Fruit fly (Drosophila melanogaster) whole organism, adult: Measurements from ENCODE around the gene gdl-ORF39.

ENCODE experiments used
- CG11617 ChIP-seq: fragments of 200-800 bp; sonication (Bioruptor generic); optimal IDR thresholded peaks from 2 replicates; lab custom pipeline; 2017; ENCODE audit warnings: mild to moderate bottlenecking, missing biosample characterization, missing genetic modification reagents, missing genetic modification characterization
- CG12768 ChIP-seq: fragments of 200-800 bp; sonication (Bioruptor generic); optimal IDR thresholded peaks from 2 replicates; lab custom pipeline; 2017; ENCODE audit warnings: missing biosample characterization, missing genetic modification characterization, mild to moderate bottlenecking, moderate library complexity, missing genetic modification reagents
- CG14711 ChIP-seq: fragments of 200-800 bp; sonication (Bioruptor generic); optimal IDR thresholded peaks from 2 replicates; lab custom pipeline; 2018; ENCODE audit warnings: missing biosample characterization, mild to moderate bottlenecking, missing genetic modification characterization, moderate library complexity
- CG1620 ChIP-seq: fragments of 200-800 bp; sonication (Bioruptor generic); optimal IDR thresholded peaks from 2 replicates; lab custom pipeline; 2016; ENCODE audit warnings: missing biosample characterization, missing genetic modification characterization
- CG33017 ChIP-seq: fragments of 200-800 bp; sonication (Bioruptor generic); optimal IDR thresholded peaks from 2 replicates; lab custom pipeline; 2018; ENCODE audit warnings: missing biosample characterization, mild to moderate bottlenecking, missing genetic modification characterization, moderate library complexity
- CG5204 ChIP-seq: fragments of 200-800 bp; sonication (Bioruptor generic); optimal IDR thresholded peaks from 2 replicates; lab custom pipeline; 2016; ENCODE audit warnings: missing biosample characterization, missing genetic modification characterization
- CG7045 ChIP-seq: fragments of 200-800 bp; sonication (Bioruptor generic); optimal IDR thresholded peaks from 2 replicates; lab custom pipeline; 2017; ENCODE audit warnings: missing biosample characterization, mild to moderate bottlenecking, missing genetic modification characterization
- CG7101 ChIP-seq: fragments of 200-800 bp; sonication (Bioruptor generic); optimal IDR thresholded peaks from 2 replicates; lab custom pipeline; 2018; ENCODE audit warnings: missing biosample characterization, mild to moderate bottlenecking, missing genetic modification characterization, moderate library complexity
- Clk ChIP-seq: fragments of 200-800 bp; sonication (Bioruptor generic); optimal IDR thresholded peaks from 2 replicates; lab custom pipeline; 2017; ENCODE audit warnings: missing biosample characterization, missing genetic modification characterization
- Crg-1 ChIP-seq: fragments of 200-800 bp; sonication (Bioruptor generic); optimal IDR thresholded peaks from 2 replicates; lab custom pipeline; 2016; ENCODE audit warnings: missing biosample characterization, missing genetic modification characterization
- Hr96 ChIP-seq: fragments of 200-800 bp; sonication (Bioruptor generic); optimal IDR thresholded peaks from 2 replicates; lab custom pipeline; 2016; ENCODE audit warnings: missing biosample characterization, missing genetic modification characterization
- Mnt ChIP-seq: fragments of 200-800 bp; sonication (Bioruptor generic); optimal IDR thresholded peaks from 2 replicates; lab custom pipeline; 2016; ENCODE audit warnings: missing biosample characterization, mild to moderate bottlenecking, missing genetic modification characterization
- bab1 ChIP-seq: fragments of 200-800 bp; sonication (Bioruptor generic); optimal IDR thresholded peaks from 3 replicates; lab custom pipeline; 2019; ENCODE audit warnings: missing biosample characterization, mild to moderate bottlenecking, missing genetic modification characterization, moderate library complexity
- cic ChIP-seq: fragments of 200-800 bp; sonication (Bioruptor generic); optimal IDR thresholded peaks from 2 replicates; lab custom pipeline; 2017; ENCODE audit warnings: missing biosample characterization, mild to moderate bottlenecking, missing genetic modification characterization, moderate library complexity
- cnc ChIP-seq, 2 experiments: fragments of >200 bp; optimal IDR thresholded peaks; 2 replicates each; lab custom pipeline; 2017
- kay ChIP-seq: fragments of 200-800 bp; sonication (Bioruptor generic); peaks from one replicate; lab custom pipeline; 2016; ENCODE audit warnings: missing biosample characterization, missing genetic modification characterization, borderline replicate concordance
- ovo ChIP-seq: fragments of 200-800 bp; sonication (Bioruptor generic); optimal IDR thresholded peaks from 2 replicates; lab custom pipeline; 2016; ENCODE audit warnings: missing biosample characterization, missing genetic modification characterization
- pad ChIP-seq: fragments of 200-800 bp; sonication (Bioruptor generic); optimal IDR thresholded peaks from 3 replicates; lab custom pipeline; 2017; ENCODE audit warnings: missing biosample characterization, missing genetic modification characterization, mild to moderate bottlenecking, moderate library complexity, missing genetic modification reagents
- tj ChIP-seq: fragments of 200-800 bp; sonication (Bioruptor generic); optimal IDR thresholded peaks from 3 replicates; lab custom pipeline; 2017; ENCODE audit warnings: missing biosample characterization, mild to moderate bottlenecking, missing genetic modification characterization, moderate library complexity
- toe ChIP-seq: fragments of 200-800 bp; sonication (Bioruptor generic); optimal IDR thresholded peaks from 2 replicates; lab custom pipeline; 2016; ENCODE audit warnings: missing biosample characterization, missing genetic modification characterization

Gene gdl-ORF39

dm6 chr3L:15496274-15496673 is 13.0 kb upstream of the gdl-ORF39 start, which contains the start of gene CG13455:
Gene CG13455 (plus strand): TSS chr3L:15496574.
- TF ChIP-seq CG5204 (GFP tag; lab: Kevin White, UChicago) = no peak
- no peak for TF ChIP-seq bab1 (GFP tag; lab: Kevin White, UChicago)

- TF ChIP-seq toe (GFP tag; lab: Kevin White, UChicago) (no peak), ovo (GFP tag; lab: Kevin White, UChicago) (no peak), CG7045 (GFP tag; lab: Kevin White, UChicago) (no peak), CG11617 (GFP tag; lab: Kevin White, UChicago) (no peak), pad (GFP tag; lab: Kevin White, UChicago) (no peak), Hr96 (GFP tag; lab: Kevin White, UChicago) (no peak), CG12768 (GFP tag; lab: Kevin White, UChicago) (no peak), Mnt (GFP tag; lab: Kevin White, UChicago) (no peak), bab1 (GFP tag; lab: Kevin White, UChicago) (no peak), tj (no peak), cic (no peak)
Observed at dm6 chr3L:15497902-15498301, 11.3 kb upstream of the gdl-ORF39 start, which contains the start of gene CG7276. Gene CG7276 (plus strand): TSS chr3L:15498202.

dm6 chr3L:15498745-15499144 is 10.5 kb upstream of the gdl-ORF39 start, which contains the start of gene CG7275:
Gene CG7275 (plus strand): TSS chr3L:15498959.
- TF ChIP-seq bab1 (GFP tag; lab: Kevin White, UChicago) = peak; percentile 88
- no peak for TF ChIP-seq CG7045 (GFP tag; lab: Kevin White, UChicago)
- no peak for TF ChIP-seq CG12768 (GFP tag; lab: Kevin White, UChicago)
- peak; percentile 97 for TF ChIP-seq Mnt (GFP tag; lab: Kevin White, UChicago)
- no peak for TF ChIP-seq ovo (GFP tag; lab: Kevin White, UChicago)
- peak; percentile 50 for TF ChIP-seq cic
- no peak for TF ChIP-seq CG14711
- TF ChIP-seq CG5204 (GFP tag; lab: Kevin White, UChicago) = no peak

- TF ChIP-seq Mnt (GFP tag; lab: Kevin White, UChicago) (peak; percentile 74), CG7045 (GFP tag; lab: Kevin White, UChicago) (no peak), ovo (GFP tag; lab: Kevin White, UChicago) (no peak), CG14711 (no peak), CG5204 (GFP tag; lab: Kevin White, UChicago) (no peak), CG12768 (GFP tag; lab: Kevin White, UChicago) (peak; percentile 43), Clk (GFP tag; lab: Kevin White, UChicago) (no peak), CG7101 (peak; percentile 22), CG1620 (GFP tag; lab: Kevin White, UChicago) (no peak), cnc (optimal IDR thresholded peaks at IDR 0.05; lab: Kevin White, UChicago) (peak in 1 of 2 experiments; percentile 63), Hr96 (GFP tag; lab: Kevin White, UChicago) (no peak), bab1 (GFP tag; lab: Kevin White, UChicago) (no peak), toe (GFP tag; lab: Kevin White, UChicago) (no peak), CG11617 (GFP tag; lab: Kevin White, UChicago) (peak; percentile 16), tj (no peak), cic (peak; percentile 82), kay (GFP tag; lab: Kevin White, UChicago) (no peak), CG33017 (tag; lab: Kevin White, UChicago) (peak; percentile 21), Crg-1 (GFP tag; lab: Kevin White, UChicago) (peak; percentile 0), pad (GFP tag; lab: Kevin White, UChicago) (no peak)
Observed at dm6 chr3L:15500813-15501645, 8.2 kb upstream of the gdl-ORF39 start, which contains the start of gene CG7272. Gene CG7272 (plus strand): TSS chr3L:15500938.

- TF ChIP-seq CG33017 (tag; lab: Kevin White, UChicago) = no peak
- peak; percentile 27 for TF ChIP-seq CG12768 (GFP tag; lab: Kevin White, UChicago)
- TF ChIP-seq CG7101 = no peak
- TF ChIP-seq ovo (GFP tag; lab: Kevin White, UChicago) = no peak
- no peak for TF ChIP-seq bab1 (GFP tag; lab: Kevin White, UChicago)
- peak; percentile 9 for TF ChIP-seq cic
- TF ChIP-seq Mnt (GFP tag; lab: Kevin White, UChicago) = peak; percentile 60
- no peak for TF ChIP-seq toe (GFP tag; lab: Kevin White, UChicago)
- no peak for TF ChIP-seq pad (GFP tag; lab: Kevin White, UChicago)
- no peak for TF ChIP-seq Clk (GFP tag; lab: Kevin White, UChicago)
Observed at dm6 chr3L:15501646-15501972, 7.6 kb upstream of the gdl-ORF39 start.

dm6 chr3L:15502256-15502655 is 7.0 kb upstream of the gdl-ORF39 start:
- TF ChIP-seq CG11617 (GFP tag; lab: Kevin White, UChicago) = no peak
- peak; percentile 8 for TF ChIP-seq cic

dm6 chr3L:15504687-15505086 is 4.6 kb upstream of the gdl-ORF39 start, which contains the start of gene CG7857:
Gene CG7857 (minus strand): TSS chr3L:15504894.
- no peak for TF ChIP-seq ovo (GFP tag; lab: Kevin White, UChicago)
- no peak for TF ChIP-seq bab1 (GFP tag; lab: Kevin White, UChicago)
- TF ChIP-seq CG33017 (tag; lab: Kevin White, UChicago) = no peak
- TF ChIP-seq tj = no peak
- no peak for TF ChIP-seq Crg-1 (GFP tag; lab: Kevin White, UChicago)
- TF ChIP-seq CG7101 = no peak
- no peak for TF ChIP-seq CG5204 (GFP tag; lab: Kevin White, UChicago)
- TF ChIP-seq Clk (GFP tag; lab: Kevin White, UChicago) = no peak
- no peak for TF ChIP-seq toe (GFP tag; lab: Kevin White, UChicago)
- TF ChIP-seq cnc (optimal IDR thresholded peaks at IDR 0.05; lab: Kevin White, UChicago) = no peak
- TF ChIP-seq kay (GFP tag; lab: Kevin White, UChicago) = no peak
- TF ChIP-seq CG12768 (GFP tag; lab: Kevin White, UChicago) = no peak
